Worm (Caenorhabditis elegans): Measurements from ENCODE around the gene F09C8.2.

DNA sequence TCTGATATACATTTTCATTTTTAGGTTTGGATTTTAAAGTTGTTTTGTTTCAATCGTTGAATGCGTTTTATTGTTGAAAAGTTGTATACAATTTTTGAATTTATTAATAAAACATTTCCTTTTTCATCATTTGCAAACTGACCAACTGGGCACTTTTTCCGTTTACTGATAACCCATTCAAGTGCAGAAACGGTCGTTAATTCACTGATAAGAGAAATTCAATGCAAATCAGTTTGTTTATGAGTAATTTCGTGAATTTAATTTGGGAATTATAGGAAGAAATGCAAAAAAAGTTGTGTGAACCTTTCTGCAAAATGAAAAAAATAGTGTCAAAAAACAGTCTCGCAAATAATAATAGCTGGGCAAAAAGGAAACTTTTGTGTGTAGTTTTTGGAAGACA is 19.7 kb upstream of the F09C8.2 start:
- TF ChIP-seq F49E8.2 (tag; optimal IDR thresholded peaks at IDR 0.05; ENCODE audit: borderline replicate concordance) (no peak), nhr-6 (tag; optimal IDR thresholded peaks at IDR 0.05) (no peak), jun-1 (tag; optimal IDR thresholded peaks at IDR 0.05) (no peak), nhr-11 (tag; optimal IDR thresholded peaks at IDR 0.05) (no peak), Y48G9A.11 (GFP tag; IDR thresholded peaks at IDR 0.05) (no peak), unc-62 (GFP tag; optimal IDR thresholded peaks at IDR 0.05 in 1 of 2) (no peak), unc-62 (tag; optimal IDR thresholded peaks at IDR 0.05) (no peak), ceh-28 (tag; optimal IDR thresholded peaks at IDR 0.05) (no peak), ZK337.2 (GFP tag; IDR thresholded peaks at IDR 0.05) (no peak)
